Fruit fly (Drosophila melanogaster): ENCODE data around the gene CG42249.

The CG42249 gene

dm6 chrX:11136587-11137512 is 40.8 kb downstream of the CG42249 start, which contains the start of gene Klp10A (continued):
- TF ChIP-seq sc (optimal IDR thresholded peaks at IDR 0.05) (no peak), sc (GFP tag; optimal IDR thresholded peaks at IDR 0.05) (no peak), esg (GFP tag; conservative IDR thresholded peaks at IDR 0.05) (no peak), Hr51 (GFP tag; optimal IDR thresholded peaks at IDR 0.05) (no peak), CrebB (tag; optimal IDR thresholded peaks at IDR 0.05) (no peak), caup (GFP tag; optimal IDR thresholded peaks at IDR 0.05; ENCODE audit: severe bottlenecking) (peak; percentile 45), CG12104 (GFP tag; optimal IDR thresholded peaks at IDR 0.05) (no peak), CG17328 (GFP tag; IDR thresholded peaks at IDR 0.05) (no peak), ac (GFP tag; optimal IDR thresholded peaks at IDR 0.05) (no peak), CG11247 (GFP tag; IDR thresholded peaks at IDR 0.05) (peak; percentile 21; the same call in 1 of the 2 replicates), CG4282 (GFP tag; optimal IDR thresholded peaks at IDR 0.05) (no peak), grau (tag; optimal IDR thresholded peaks at IDR 0.05) (no peak), CG8089 (GFP tag; optimal IDR thresholded peaks at IDR 0.05) (no peak), Doc2 (GFP tag; IDR thresholded peaks at IDR 0.05) (no peak), CG3281 (GFP tag; optimal IDR thresholded peaks at IDR 0.05) (peak; percentile 20), tup (GFP tag; optimal IDR thresholded peaks at IDR 0.05) (no peak), zfh2 (GFP tag; optimal IDR thresholded peaks at IDR 0.05) (peak; percentile 14), nom (GFP tag; optimal IDR thresholded peaks at IDR 0.05) (peak; percentile 7), CG6813 (GFP tag; optimal IDR thresholded peaks at IDR 0.05) (no peak), Hr39 (optimal IDR thresholded peaks at IDR 0.05) (no peak), CG6654 (GFP tag; optimal IDR thresholded peaks at IDR 0.05) (no peak), CG13123 (GFP tag; optimal IDR thresholded peaks at IDR 0.05) (no peak), CG1647 (GFP tag; optimal IDR thresholded peaks at IDR 0.05) (peak; percentile 11), CG18619 (GFP tag; optimal IDR thresholded peaks at IDR 0.05) (no peak), H2.0 (GFP tag; IDR thresholded peaks at IDR 0.05) (no peak), Antp (GFP tag; optimal IDR thresholded peaks at IDR 0.05) (peak; percentile 14), CG1233 (GFP tag; optimal IDR thresholded peaks at IDR 0.05) (no peak), lilli (GFP tag; optimal IDR thresholded peaks at IDR 0.05) (peak; percentile 28), sisA (GFP tag; IDR thresholded peaks at IDR 0.05) (0 out of 2 replicates have a peak, but pooled peaks have one; percentile 13), HLH4C (GFP tag; IDR thresholded peaks at IDR 0.05; ENCODE audit: partially characterized antibody) (no peak), kni (GFP tag; optimal IDR thresholded peaks at IDR 0.05) (no peak), ro (GFP tag; IDR thresholded peaks at IDR 0.05) (no peak), dm (GFP tag; optimal IDR thresholded peaks at IDR 0.05) (peak; percentile 0), CG4730 (GFP tag; IDR thresholded peaks at IDR 0.05) (no peak), Hey (tag; optimal IDR thresholded peaks at IDR 0.05) (no peak), pzg (GFP tag; optimal IDR thresholded peaks at IDR 0.05) (peak; percentile 24), HmgZ (tag; optimal IDR thresholded peaks at IDR 0.05) (peak; percentile 22), ssp (GFP tag; IDR thresholded peaks at IDR 0.05) (no peak), CG11696 (GFP tag; IDR thresholded peaks at IDR 0.05) (no peak), CG17912 (GFP tag; optimal IDR thresholded peaks at IDR 0.05) (no peak), Side (GFP tag; optimal IDR thresholded peaks at IDR 0.05) (peak; percentile 18), rib (GFP tag; IDR thresholded peaks at IDR 0.05) (no peak), CG14014 (GFP tag; IDR thresholded peaks at IDR 0.05) (no peak), CG2678 (tag; optimal IDR thresholded peaks at IDR 0.05) (no peak), CG7745 (tag; optimal IDR thresholded peaks at IDR 0.05) (no peak), toy (GFP tag; IDR thresholded peaks at IDR 0.05) (no peak), al (GFP tag; IDR thresholded peaks at IDR 0.05) (no peak), CG3726 (GFP tag; IDR thresholded peaks at IDR 0.05) (no peak), Asciz (GFP tag; optimal IDR thresholded peaks at IDR 0.05) (no peak), fd64A (GFP tag; optimal IDR thresholded peaks at IDR 0.05) (no peak)

Measured in whole organism, embryonic.